Worm (Caenorhabditis elegans): ENCODE data around the gene R07C3.13.
"Not testable (repeated sequence)": the region's sequence is repeated elsewhere in the genome, so short reads cannot be mapped to it uniquely, and the experiment has no call there.

DNA sequence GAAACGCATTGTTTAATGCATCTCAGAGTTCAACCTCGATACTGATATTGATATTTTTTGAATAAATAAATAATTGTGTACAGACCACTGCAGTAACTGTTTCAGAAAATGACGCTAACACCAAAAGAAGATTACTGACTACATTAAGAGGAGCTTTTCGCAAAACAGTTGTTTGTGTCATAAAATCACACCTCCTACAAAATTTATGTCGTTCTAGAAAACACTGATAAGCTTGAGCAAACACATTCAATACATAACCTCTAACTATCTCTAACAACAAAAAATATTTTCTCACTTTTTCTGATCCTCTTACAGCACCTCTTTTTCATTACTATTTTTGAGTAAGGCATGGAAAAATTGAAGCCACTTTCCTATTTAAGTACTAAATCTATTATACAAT lies 27.4 kb upstream of the R07C3.13 start, which contains the start of gene fbxc-7:
- TF ChIP-seq him-1, W03F9.2, dao-5 (tag; optimal IDR thresholded peaks at IDR 0.05): not testable (repeated sequence)

All from whole organism, L4/young adult.